Worm (Caenorhabditis elegans): Measurements from ENCODE around the gene Y62H9A.12.

DNA sequence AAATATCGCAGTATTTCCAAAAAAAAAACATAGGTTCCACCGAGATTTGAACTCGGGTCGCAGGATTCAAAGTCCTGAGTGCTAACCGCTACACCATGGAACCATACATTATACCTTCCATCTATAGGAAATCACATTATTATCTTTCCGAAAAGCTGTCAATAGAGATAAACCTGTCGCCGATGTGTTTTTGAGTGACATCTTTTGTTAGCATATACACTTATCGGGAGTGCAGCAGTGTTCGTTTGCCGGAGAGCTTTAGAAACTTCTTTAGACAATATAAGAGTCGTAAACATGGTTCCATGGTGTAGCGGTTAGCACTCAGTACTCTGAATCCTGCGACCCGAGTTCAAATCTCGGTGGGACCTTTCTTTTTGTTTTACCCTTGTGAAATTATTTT is 41.7 kb upstream of the Y62H9A.12 start:
- TF ChIP-seq nhr-129 (tag; optimal IDR thresholded peaks at IDR 0.05) (no peak), unc-62 (GFP tag; optimal IDR thresholded peaks at IDR 0.05) (no peak), F13H6.1 (tag; optimal IDR thresholded peaks at IDR 0.05) (no peak), nhr-6 (tag; optimal IDR thresholded peaks at IDR 0.05) (no peak)
